Worm (Caenorhabditis elegans) whole organism, young adult: ENCODE results near the gene rfp-1.

Experiments
- B0019.2 ChIP-seq: fragments of 200-800 bp; sonication (Bioruptor generic); conservative IDR thresholded peaks from 2 replicates; pipeline ENCODE4 v1.3.6; 2022; ENCODE audit warnings: missing genetic modification reagents, missing genetic modification characterization, missing compliant biosample characterization
- F10E7.11 ChIP-seq: sonication (generic microtip); optimal IDR thresholded peaks from 2 replicates; lab custom pipeline; 2017; ENCODE audit warnings: mild to moderate bottlenecking, missing genetic modification characterization, moderate library complexity, missing compliant biosample characterization
- F23B12.7 ChIP-seq: sonication (generic microtip); optimal IDR thresholded peaks from 2 replicates; lab custom pipeline; 2017; ENCODE audit warnings: missing genetic modification characterization, mild to moderate bottlenecking, missing compliant biosample characterization, antibody characterized with exemption, moderate library complexity; ENCODE audit not compliant: insufficient read depth
- F55B11.4 ChIP-seq: sonication (generic microtip); optimal IDR thresholded peaks from 2 replicates; lab custom pipeline; 2016; ENCODE audit warnings: missing compliant biosample characterization, missing genetic modification characterization, borderline replicate concordance; ENCODE audit not compliant: insufficient read depth
- K12H6.12 ChIP-seq: fragments of 200-800 bp; sonication (Bioruptor generic); optimal IDR thresholded peaks from 2 replicates; lab custom pipeline; 2018; ENCODE audit warnings: mild to moderate bottlenecking, missing genetic modification characterization, missing compliant biosample characterization
- Y53F4B.3 ChIP-seq: fragments of 200-800 bp; sonication (Bioruptor generic); IDR thresholded peaks from 2 replicates; pipeline ENCODE4 v1.3.6; 2022; ENCODE audit warnings: missing genetic modification reagents, missing genetic modification characterization, missing compliant biosample characterization
- Y53G8AR.9 ChIP-seq: fragments of 200-800 bp; sonication (Bioruptor generic); conservative IDR thresholded peaks from 2 replicates; pipeline ENCODE4 v1.3.6; 2022; ENCODE audit warnings: missing genetic modification reagents, missing genetic modification characterization, missing compliant biosample characterization
- Y56A3A.18 ChIP-seq: fragments of 200-800 bp; sonication (Bioruptor generic); IDR thresholded peaks from 2 replicates; pipeline ENCODE4 v1.3.6; 2022; ENCODE audit warnings: missing genetic modification reagents, missing genetic modification characterization, missing compliant biosample characterization
- Y67H2A.10 ChIP-seq: fragments of 200-800 bp; sonication (Bioruptor generic); conservative IDR thresholded peaks from 2 replicates; pipeline ENCODE4 v1.3.6; 2022; ENCODE audit warnings: missing genetic modification reagents, missing genetic modification characterization, missing compliant biosample characterization
- ZK185.1 ChIP-seq: sonication (generic microtip); optimal IDR thresholded peaks from 2 replicates; lab custom pipeline; 2016; ENCODE audit warnings: mild to moderate bottlenecking, missing genetic modification characterization, missing compliant biosample characterization; ENCODE audit not compliant: poor library complexity, severe bottlenecking
- ama-1 ChIP-seq, 3 experiments: fragments of 150-350 bp in 1 of 3; sonication (generic microtip) in 2 of 3; optimal IDR thresholded peaks; 2 replicates each; lab custom pipeline; 2014 to 2018; ENCODE audit warnings: missing biosample characterization in 2 of 3, missing genetic modification characterization in 2 of 3, missing genetic modification reagents in 2 of 3
- atf-7 ChIP-seq: sonication (generic microtip); optimal IDR thresholded peaks from 2 replicates; lab custom pipeline; 2017; ENCODE audit warnings: mild to moderate bottlenecking, missing genetic modification characterization, missing compliant biosample characterization
- attf-3 ChIP-seq: fragments of 200-800 bp; sonication (Bioruptor generic); conservative IDR thresholded peaks from 2 replicates; pipeline ENCODE4 v1.3.6; 2022; ENCODE audit warnings: missing genetic modification reagents, missing genetic modification characterization, missing compliant biosample characterization
- attf-6 ChIP-seq: fragments of 200-800 bp; sonication (Bioruptor generic); IDR thresholded peaks from 2 replicates; pipeline ENCODE4 v1.3.6; 2022; ENCODE audit warnings: missing genetic modification reagents, missing genetic modification characterization, missing compliant biosample characterization
- cebp-1 ChIP-seq, 2 experiments: fragments of 200-800 bp in 1 of 2; sonication (Bioruptor generic) in 1 of 2; sonication (generic microtip) in 1 of 2; IDR thresholded peaks in 1 of 2; optimal IDR thresholded peaks in 1 of 2; 2 replicates each; pipeline versions ENCODE4 v1.3.6 to Lab custom; 2017 to 2022; ENCODE audit warnings: missing compliant biosample characterization in 2 of 2, missing genetic modification characterization in 2 of 2, mild to moderate bottlenecking in 1 of 2, missing genetic modification reagents in 1 of 2, moderate library complexity in 1 of 2
- cebp-2 ChIP-seq: fragments of 200-800 bp; sonication (Bioruptor generic); IDR thresholded peaks from 2 replicates; pipeline ENCODE4 v1.3.6; 2022; ENCODE audit warnings: missing genetic modification characterization, missing compliant biosample characterization
- ceh-79 ChIP-seq: sonication (generic microtip); optimal IDR thresholded peaks from 2 replicates; lab custom pipeline; 2017; ENCODE audit warnings: mild to moderate bottlenecking, missing genetic modification characterization, missing compliant biosample characterization
- dpl-1 ChIP-seq: fragments of 150-350 bp; optimal IDR thresholded peaks from 2 replicates; lab custom pipeline; 2014; ENCODE audit warnings: missing biosample characterization, missing genetic modification reagents, missing genetic modification characterization
- egl-18 ChIP-seq: fragments of 200-800 bp; sonication (Bioruptor generic); IDR thresholded peaks from 2 replicates; pipeline ENCODE4 v1.3.6; 2022; ENCODE audit warnings: missing genetic modification reagents, missing genetic modification characterization, missing compliant biosample characterization
- ets-4 ChIP-seq: fragments of 200-800 bp; sonication (Bioruptor generic); optimal IDR thresholded peaks from 2 replicates; lab custom pipeline; 2018; ENCODE audit warnings: mild to moderate bottlenecking, missing genetic modification characterization, missing compliant biosample characterization
- fkh-3 ChIP-seq: sonication (generic microtip); optimal IDR thresholded peaks from 2 replicates; lab custom pipeline; 2016; ENCODE audit warnings: mild to moderate bottlenecking, missing genetic modification characterization, missing compliant biosample characterization
- hmg-1.2 ChIP-seq: fragments of 200-800 bp; sonication (Bioruptor generic); IDR thresholded peaks from 2 replicates; pipeline ENCODE4 v1.3.6; 2022; ENCODE audit warnings: missing genetic modification reagents, missing genetic modification characterization, missing compliant biosample characterization
- hsf-1 ChIP-seq: fragments of 200-800 bp; sonication (Bioruptor generic); IDR thresholded peaks from 2 replicates; pipeline ENCODE4 v1.3.6; 2022; ENCODE audit warnings: missing genetic modification reagents, missing genetic modification characterization, missing compliant biosample characterization
- lin-35 ChIP-seq, 3 experiments: fragments of 150-350 bp in 2 of 3; sonication (generic microtip) in 1 of 3; optimal IDR thresholded peaks; 2 replicates each; lab custom pipeline; 2014 to 2018; ENCODE audit warnings: missing biosample characterization in 3 of 3, missing genetic modification characterization in 3 of 3, missing genetic modification reagents in 3 of 3
- lir-1 ChIP-seq: fragments of 200-800 bp; sonication (Bioruptor generic); conservative IDR thresholded peaks from 2 replicates; pipeline ENCODE4 v1.3.6; 2022; ENCODE audit warnings: missing genetic modification reagents, missing genetic modification characterization, missing compliant biosample characterization
- lsy-27 ChIP-seq: sonication (generic microtip); optimal IDR thresholded peaks from 2 replicates; lab custom pipeline; 2017; ENCODE audit warnings: missing genetic modification characterization, mild to moderate bottlenecking, missing compliant biosample characterization, antibody characterized with exemption, missing genotype, borderline replicate concordance; ENCODE audit not compliant: insufficient read depth
- madf-10 ChIP-seq: sonication (generic microtip); optimal IDR thresholded peaks from 2 replicates; lab custom pipeline; 2016; ENCODE audit warnings: mild to moderate bottlenecking, missing genetic modification characterization, missing compliant biosample characterization
- madf-3 ChIP-seq: fragments of 200-800 bp; sonication (Bioruptor generic); IDR thresholded peaks from 2 replicates; pipeline ENCODE4 v1.3.6; 2022; ENCODE audit warnings: missing genetic modification reagents, missing genetic modification characterization, missing compliant biosample characterization
- madf-8 ChIP-seq: fragments of 200-800 bp; sonication (Bioruptor generic); conservative IDR thresholded peaks from 2 replicates; pipeline ENCODE4 v1.3.6; 2022; ENCODE audit warnings: missing genetic modification reagents, missing genetic modification characterization, missing compliant biosample characterization
- mcd-1 ChIP-seq: fragments of 200-800 bp; sonication (Bioruptor generic); IDR thresholded peaks from 2 replicates; pipeline ENCODE4 v1.3.6; 2022; ENCODE audit warnings: missing genetic modification reagents, missing genetic modification characterization, missing compliant biosample characterization
- mes-4 ChIP-seq: sonication (generic microtip); optimal IDR thresholded peaks from 2 replicates; lab custom pipeline; 2016; ENCODE audit warnings: missing genotype, missing genetic modification characterization, missing compliant biosample characterization
- mxl-1 ChIP-seq: sonication (generic microtip); optimal IDR thresholded peaks from 2 replicates; lab custom pipeline; 2016; ENCODE audit warnings: missing genetic modification characterization, missing compliant biosample characterization
- nfyb-1 ChIP-seq: fragments of 200-800 bp; sonication (Bioruptor generic); IDR thresholded peaks from 2 replicates; pipeline ENCODE4 v1.3.6; 2022; ENCODE audit warnings: missing genetic modification reagents, missing genetic modification characterization, missing compliant biosample characterization
- nhr-90 ChIP-seq: sonication (generic microtip); optimal IDR thresholded peaks from 2 replicates; lab custom pipeline; 2016; ENCODE audit warnings: missing genotype, mild to moderate bottlenecking, missing genetic modification characterization, missing compliant biosample characterization
- rec-8 ChIP-seq, 2 experiments: sonication (generic microtip); optimal IDR thresholded peaks; 2 replicates each; lab custom pipeline; 2016; ENCODE audit warnings: mild to moderate bottlenecking in 2 of 2, missing genetic modification characterization in 2 of 2, missing genetic modification reagents in 2 of 2, missing genotype in 2 of 2, missing biosample characterization in 1 of 2, missing compliant biosample characterization in 1 of 2, moderate library complexity in 1 of 2
- rpc-1 ChIP-seq, 2 experiments: fragments of 150-350 bp in 1 of 2; sonication (generic microtip) in 1 of 2; optimal IDR thresholded peaks; 2 replicates each; lab custom pipeline; 2014 to 2018; ENCODE audit warnings: missing biosample characterization in 1 of 2, missing genetic modification characterization in 1 of 2, missing genetic modification reagents in 1 of 2, missing genotype in 1 of 2
- snpc-1.3 ChIP-seq: sonication (generic microtip); optimal IDR thresholded peaks from 2 replicates; lab custom pipeline; 2017; ENCODE audit warnings: missing genetic modification characterization, mild to moderate bottlenecking, missing compliant biosample characterization, antibody characterized with exemption, moderate library complexity, missing genotype, missing genetic modification reagents; ENCODE audit not compliant: insufficient read depth
- snpc-3.4 ChIP-seq: sonication (generic microtip); optimal IDR thresholded peaks from 2 replicates; lab custom pipeline; 2017; ENCODE audit warnings: missing genetic modification characterization, mild to moderate bottlenecking, missing compliant biosample characterization, antibody characterized with exemption, moderate library complexity, missing genotype, missing genetic modification reagents
- tbp1 ChIP-seq: fragments of 200-800 bp; sonication (Bioruptor generic); optimal IDR thresholded peaks from 2 replicates; lab custom pipeline; 2018; ENCODE audit warnings: mild to moderate bottlenecking, missing genetic modification characterization, missing compliant biosample characterization
- tlf-1 ChIP-seq: fragments of 200-800 bp; sonication (Bioruptor generic); optimal IDR thresholded peaks from 2 replicates; lab custom pipeline; 2018; ENCODE audit warnings: mild to moderate bottlenecking, missing genetic modification characterization, missing compliant biosample characterization
- unc-62 ChIP-seq: fragments of 150-350 bp; optimal IDR thresholded peaks from 2 replicates; lab custom pipeline; 2014; ENCODE audit warnings: missing biosample characterization, missing genetic modification reagents, missing genetic modification characterization
- zim-3 ChIP-seq: sonication (generic microtip); optimal IDR thresholded peaks from 2 replicates; lab custom pipeline; 2017; ENCODE audit warnings: mild to moderate bottlenecking, missing genetic modification characterization, moderate library complexity, missing compliant biosample characterization
- ztf-22 ChIP-seq: fragments of 200-800 bp; sonication (Bioruptor generic); optimal IDR thresholded peaks from 2 replicates; lab custom pipeline; 2018; ENCODE audit warnings: mild to moderate bottlenecking, missing genetic modification characterization, moderate library complexity, missing compliant biosample characterization
- ztf-26 ChIP-seq: sonication (generic microtip); optimal IDR thresholded peaks from 2 replicates; lab custom pipeline; 2017; ENCODE audit warnings: missing genetic modification characterization, missing compliant biosample characterization
- ztf-28 ChIP-seq: fragments of 200-800 bp; sonication (Bioruptor generic); IDR thresholded peaks from 2 replicates; pipeline ENCODE4 v1.3.6; 2022; ENCODE audit warnings: missing genetic modification reagents, missing genetic modification characterization, missing compliant biosample characterization
- ztf-3 ChIP-seq: fragments of 200-800 bp; sonication (Bioruptor generic); optimal IDR thresholded peaks from 2 replicates; lab custom pipeline; 2018; ENCODE audit warnings: mild to moderate bottlenecking, missing genetic modification characterization, missing compliant biosample characterization

Gene rfp-1

DNA sequence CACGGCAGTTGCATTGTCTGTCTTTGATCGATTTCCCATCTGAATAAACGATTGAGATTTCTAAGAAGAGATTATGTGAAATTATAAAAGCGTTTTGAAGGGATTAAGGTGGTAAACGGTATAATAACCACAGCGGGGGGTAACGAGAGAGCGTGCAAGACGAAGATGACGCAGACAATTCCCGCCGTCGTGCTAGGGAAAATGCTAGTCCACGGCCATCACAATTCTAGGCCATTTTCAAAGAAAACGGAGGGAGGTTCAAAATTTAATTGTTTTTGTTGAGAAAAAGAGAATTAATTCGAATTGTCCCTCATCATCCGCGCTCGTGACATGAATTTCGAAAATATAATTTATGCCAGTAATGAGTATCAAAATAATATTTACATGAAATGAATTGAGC is 39.3 kb upstream of the rfp-1 start, which contains the start of gene F10E9.11 (continued):
- TF ChIP-seq zim-3 (tag; lab: Kevin White, UChicago) (no peak), ztf-28 (GFP tag; lab: Robert Waterston, UW) (no peak), snpc-1.3 (peak; percentile 43), egl-18 (GFP tag; lab: Robert Waterston, UW) (no peak), atf-7 (tag; lab: Kevin White, UChicago) (no peak), nfyb-1 (GFP tag; lab: Robert Waterston, UW) (peak; percentile 64), cebp-2 (GFP tag; lab: Robert Waterston, UW) (no peak), ama-1 (optimal IDR thresholded peaks at IDR 0.05; lab: Kevin White, UChicago) (no peak), ama-1 (GFP tag; optimal IDR thresholded peaks at IDR 0.05; lab: Kevin White, UChicago) (no peak), madf-10 (peak; percentile 66), ztf-3 (no peak), ceh-79 (tag; lab: Kevin White, UChicago) (no peak), rec-8 (tag; optimal IDR thresholded peaks at IDR 0.05; lab: Kevin White, UChicago) (peak in 1 of 2 experiments; percentile 66), madf-8 (peak; percentile 69), nhr-90 (tag; lab: Kevin White, UChicago) (no peak), hsf-1 (GFP tag; lab: Robert Waterston, UW) (0 out of 2 replicates have a peak, but pooled peaks have one; percentile 5), F10E7.11 (tag; lab: Kevin White, UChicago) (no peak), Y56A3A.18 (no peak), mcd-1 (GFP tag; lab: Robert Waterston, UW) (peak; percentile 71), ZK185.1 (tag; lab: Kevin White, UChicago) (peak; percentile 88), mes-4 (tag; lab: Kevin White, UChicago) (no peak), tbp1 (peak; percentile 57), Y67H2A.10 (GFP tag; lab: Robert Waterston, UW) (no peak; the same call in 1 of the 2 replicates), lir-1 (GFP tag; lab: Robert Waterston, UW) (peak; percentile 82), mxl-1 (tag; lab: Kevin White, UChicago) (no peak), rpc-1 (optimal IDR thresholded peaks at IDR 0.05; lab: Kevin White, UChicago) (no peak), rpc-1 (tag; optimal IDR thresholded peaks at IDR 0.05; lab: Kevin White, UChicago) (no peak), F55B11.4 (tag; lab: Kevin White, UChicago) (no peak), attf-3 (GFP tag; lab: Robert Waterston, UW) (peak; percentile 73), lsy-27 (tag; lab: Kevin White, UChicago) (no peak), ztf-26 (tag; lab: Kevin White, UChicago) (no peak), K12H6.12 (tag; lab: Kevin White, UChicago) (peak; percentile 57), fkh-3 (tag; lab: Kevin White, UChicago) (no peak), hmg-1.2 (GFP tag; lab: Robert Waterston, UW) (peak; percentile 96), snpc-3.4 (tag; lab: Kevin White, UChicago) (no peak), madf-3 (GFP tag; lab: Robert Waterston, UW) (peak; percentile 85; the same call in 1 of the 2 replicates), ztf-22 (GFP tag; lab: Kevin White, UChicago) (no peak), Y53F4B.3 (GFP tag; lab: Robert Waterston, UW) (no peak), B0019.2 (GFP tag; lab: Robert Waterston, UW) (peak; percentile 74), ets-4 (no peak), cebp-1 (GFP tag; IDR thresholded peaks at IDR 0.05; lab: Robert Waterston, UW) (0 out of 2 replicates have a peak, but pooled peaks have one; percentile 25), cebp-1 (tag; optimal IDR thresholded peaks at IDR 0.05; lab: Kevin White, UChicago) (no peak), Y53G8AR.9 (GFP tag; lab: Robert Waterston, UW) (peak; percentile 62; the same call in 1 of the 2 replicates), tlf-1 (GFP tag; lab: Kevin White, UChicago) (peak; percentile 28), attf-6 (GFP tag; lab: Robert Waterston, UW) (no peak), unc-62 (GFP tag; lab: Kevin White, UChicago) (no peak), lin-35 (GFP tag; optimal IDR thresholded peaks at IDR 0.05; lab: Kevin White, UChicago) (peak; percentile 11 to 68 (median 28)), F23B12.7 (tag; lab: Kevin White, UChicago) (peak; percentile 39), dpl-1 (GFP tag; lab: Kevin White, UChicago) (peak; percentile 88)
